Fruit fly (Drosophila melanogaster): ENCODE results near the gene CG14313.

CG14313 gene

dm6 chr3R:18164052-18164722 is 27.6 kb downstream of the CG14313 start, which contains the start of the genes CG7218 and Cbp20:
CG7218 (minus strand) TSS chr3R:18164397.
Cbp20 (plus strand) TSS chr3R:18164661.
- TF ChIP-seq CG32121 (GFP tag; IDR thresholded peaks at IDR 0.05): peak; percentile 33; the same call in 1 of the 2 replicates
- TF ChIP-seq CG15710 (tag; optimal IDR thresholded peaks at IDR 0.05): peak; percentile 51
- TF ChIP-seq CG17806 (tag; optimal IDR thresholded peaks at IDR 0.05): peak; percentile 25
- no peak for TF ChIP-seq fd96Ca (GFP tag; IDR thresholded peaks at IDR 0.05)
- peak; percentile 59 for TF ChIP-seq rn (GFP tag; IDR thresholded peaks at IDR 0.05)
- peak; percentile 46 for TF ChIP-seq Snoo (tag; optimal IDR thresholded peaks at IDR 0.05)
- no peak for TF ChIP-seq D1 (tag; optimal IDR thresholded peaks at IDR 0.05)
- no peak for TF ChIP-seq CG14655 (GFP tag; optimal IDR thresholded peaks at IDR 0.05)
- peak; percentile 53 for TF ChIP-seq Pif1A (GFP tag; optimal IDR thresholded peaks at IDR 0.05)
- no peak for TF ChIP-seq CG10348 (GFP tag; IDR thresholded peaks at IDR 0.05)
- TF ChIP-seq CG12605 (GFP tag; IDR thresholded peaks at IDR 0.05): no peak
- peak; percentile 7 for TF ChIP-seq CG9948 (tag; optimal IDR thresholded peaks at IDR 0.05)
- TF ChIP-seq Pif1B (GFP tag; optimal IDR thresholded peaks at IDR 0.05): peak; percentile 47
- TF ChIP-seq CG34367 (tag; optimal IDR thresholded peaks at IDR 0.05): no peak
- peak; percentile 0 for TF ChIP-seq EcR (GFP tag; optimal IDR thresholded peaks at IDR 0.05)
- TF ChIP-seq CG13204 (GFP tag; optimal IDR thresholded peaks at IDR 0.05): no peak
- TF ChIP-seq CG8301 (tag; optimal IDR thresholded peaks at IDR 0.05): no peak
- TF ChIP-seq gl (tag; optimal IDR thresholded peaks at IDR 0.05): no peak
- TF ChIP-seq Ets98B (GFP tag; IDR thresholded peaks at IDR 0.05): peak; percentile 68
- TF ChIP-seq CG8159 (tag; optimal IDR thresholded peaks at IDR 0.05): peak; percentile 59
- TF ChIP-seq CG4496 (GFP tag; IDR thresholded peaks at IDR 0.05): peak; percentile 75

- no peak for TF ChIP-seq EcR (GFP tag; optimal IDR thresholded peaks at IDR 0.05)
- no peak for TF ChIP-seq CG34367 (tag; optimal IDR thresholded peaks at IDR 0.05)
- no peak for TF ChIP-seq CG10348 (GFP tag; IDR thresholded peaks at IDR 0.05)
- no peak for TF ChIP-seq Pif1A (GFP tag; optimal IDR thresholded peaks at IDR 0.05)
- TF ChIP-seq CG15710 (tag; optimal IDR thresholded peaks at IDR 0.05): no peak
- no peak for TF ChIP-seq Pif1B (GFP tag; optimal IDR thresholded peaks at IDR 0.05)
- no peak for TF ChIP-seq Snoo (tag; optimal IDR thresholded peaks at IDR 0.05)
- TF ChIP-seq CG4496 (GFP tag; IDR thresholded peaks at IDR 0.05): no peak
- TF ChIP-seq CG12605 (GFP tag; IDR thresholded peaks at IDR 0.05): no peak
- no peak for TF ChIP-seq CG13204 (GFP tag; optimal IDR thresholded peaks at IDR 0.05)
- no peak for TF ChIP-seq CG8301 (tag; optimal IDR thresholded peaks at IDR 0.05)
- TF ChIP-seq fd96Ca (GFP tag; IDR thresholded peaks at IDR 0.05): no peak
- no peak for TF ChIP-seq D1 (tag; optimal IDR thresholded peaks at IDR 0.05)
- no peak for TF ChIP-seq CG8159 (tag; optimal IDR thresholded peaks at IDR 0.05)
- no peak for TF ChIP-seq Ets98B (GFP tag; IDR thresholded peaks at IDR 0.05)
- TF ChIP-seq CG32121 (GFP tag; IDR thresholded peaks at IDR 0.05): no peak
These were observed 31.5 kb downstream of the CG14313 start for dm6 chr3R:18160165-18160814.

dm6 chr3R:18158401-18158800 is 33.4 kb downstream of the CG14313 start, which contains the start of gene CG14315:
CG14315 (plus strand) TSS chr3R:18158701.
- TF ChIP-seq CG15710 (tag; optimal IDR thresholded peaks at IDR 0.05): no peak
- TF ChIP-seq Ets98B (GFP tag; IDR thresholded peaks at IDR 0.05): no peak
- TF ChIP-seq CG34367 (tag; optimal IDR thresholded peaks at IDR 0.05): no peak
- no peak for TF ChIP-seq CG17806 (tag; optimal IDR thresholded peaks at IDR 0.05)
- TF ChIP-seq CG32121 (GFP tag; IDR thresholded peaks at IDR 0.05): no peak
- no peak for TF ChIP-seq CG9948 (tag; optimal IDR thresholded peaks at IDR 0.05)
- no peak for TF ChIP-seq fd96Ca (GFP tag; IDR thresholded peaks at IDR 0.05)
- no peak for TF ChIP-seq CG4496 (GFP tag; IDR thresholded peaks at IDR 0.05)
- no peak for TF ChIP-seq CG14655 (GFP tag; optimal IDR thresholded peaks at IDR 0.05)
- TF ChIP-seq EcR (GFP tag; optimal IDR thresholded peaks at IDR 0.05): no peak
- TF ChIP-seq Snoo (tag; optimal IDR thresholded peaks at IDR 0.05): no peak
- TF ChIP-seq Pif1B (GFP tag; optimal IDR thresholded peaks at IDR 0.05): no peak
- no peak for TF ChIP-seq D1 (tag; optimal IDR thresholded peaks at IDR 0.05)
- TF ChIP-seq rn (GFP tag; IDR thresholded peaks at IDR 0.05): no peak

- TF ChIP-seq CG12605 (GFP tag; IDR thresholded peaks at IDR 0.05) (no peak), Pif1B (GFP tag; optimal IDR thresholded peaks at IDR 0.05) (peak; percentile 38), CG13204 (GFP tag; optimal IDR thresholded peaks at IDR 0.05) (no peak), fd96Ca (GFP tag; IDR thresholded peaks at IDR 0.05) (no peak), CG17806 (tag; optimal IDR thresholded peaks at IDR 0.05) (no peak), CG10348 (GFP tag; IDR thresholded peaks at IDR 0.05) (no peak), CG34367 (tag; optimal IDR thresholded peaks at IDR 0.05) (no peak), gl (tag; optimal IDR thresholded peaks at IDR 0.05) (no peak), Snoo (tag; optimal IDR thresholded peaks at IDR 0.05) (peak; percentile 52), Ets98B (GFP tag; IDR thresholded peaks at IDR 0.05) (no peak), Pif1A (GFP tag; optimal IDR thresholded peaks at IDR 0.05) (peak; percentile 25), rn (GFP tag; IDR thresholded peaks at IDR 0.05) (no peak), CG15710 (tag; optimal IDR thresholded peaks at IDR 0.05) (peak; percentile 22), CG4496 (GFP tag; IDR thresholded peaks at IDR 0.05) (no peak), EcR (GFP tag; optimal IDR thresholded peaks at IDR 0.05) (peak; percentile 40), D1 (tag; optimal IDR thresholded peaks at IDR 0.05) (no peak), CG32121 (GFP tag; IDR thresholded peaks at IDR 0.05) (no peak), CG14655 (GFP tag; optimal IDR thresholded peaks at IDR 0.05) (no peak), CG9948 (tag; optimal IDR thresholded peaks at IDR 0.05) (peak; percentile 23), CG8301 (tag; optimal IDR thresholded peaks at IDR 0.05) (peak; percentile 12), CG8159 (tag; optimal IDR thresholded peaks at IDR 0.05) (peak; percentile 47)
These were observed 34.3 kb downstream of the CG14313 start for dm6 chr3R:18157459-18157858.

dm6 chr3R:18156608-18157007 is 35.2 kb downstream of the CG14313 start:
- TF ChIP-seq CG34367 (tag; optimal IDR thresholded peaks at IDR 0.05) (no peak), rn (GFP tag; IDR thresholded peaks at IDR 0.05) (no peak), Pif1B (GFP tag; optimal IDR thresholded peaks at IDR 0.05) (no peak), CG32121 (GFP tag; IDR thresholded peaks at IDR 0.05) (no peak), CG9948 (tag; optimal IDR thresholded peaks at IDR 0.05) (no peak), CG4496 (GFP tag; IDR thresholded peaks at IDR 0.05) (no peak), CG17806 (tag; optimal IDR thresholded peaks at IDR 0.05) (no peak), Snoo (tag; optimal IDR thresholded peaks at IDR 0.05) (no peak), CG12605 (GFP tag; IDR thresholded peaks at IDR 0.05) (no peak)

All from whole organism, pupa.